Worm (Caenorhabditis elegans) whole organism, L4 larva: Measurements from ENCODE around the gene nas-16.
A peak's percentile ranks its signal among the peaks of the same experiment; 100 is the strongest.

Source experiments
- F10B5.3 ChIP-seq: sonication (generic microtip); optimal IDR thresholded peaks from 2 replicates; lab custom pipeline; 2016; ENCODE audit warnings: mild to moderate bottlenecking, missing genetic modification characterization, missing compliant biosample characterization
- F49E8.2 ChIP-seq: sonication (generic microtip); optimal IDR thresholded peaks from 2 replicates; lab custom pipeline; 2016; ENCODE audit warnings: missing compliant biosample characterization, mild to moderate bottlenecking, missing genetic modification characterization, borderline replicate concordance
- aha-1 ChIP-seq: fragments of 150-350 bp; peaks from one replicate; lab custom pipeline; 2014; ENCODE audit warnings: missing biosample characterization, missing genetic modification characterization
- ama-1 ChIP-seq: fragments of 150-350 bp; optimal IDR thresholded peaks from 2 replicates; lab custom pipeline; 2014; ENCODE audit warnings: inconsistent platforms, mixed read lengths
- arid-1 ChIP-seq: fragments of 200-800 bp; sonication (Bioruptor generic); conservative IDR thresholded peaks from 2 replicates; pipeline ENCODE4 v1.3.6; 2022; ENCODE audit warnings: missing genetic modification reagents, missing genetic modification characterization, missing compliant biosample characterization
- ceh-20 ChIP-seq: fragments of 200-800 bp; sonication (Bioruptor generic); IDR thresholded peaks from 2 replicates; pipeline ENCODE4 v1.3.6; 2022; ENCODE audit warnings: missing genetic modification reagents, missing genetic modification characterization, missing compliant biosample characterization
- ceh-28 ChIP-seq: fragments of 150-350 bp; optimal IDR thresholded peaks from 2 replicates; lab custom pipeline; 2014; ENCODE audit warnings: missing biosample characterization, missing genetic modification reagents, missing genetic modification characterization
- ceh-32 ChIP-seq: sonication (generic microtip); optimal IDR thresholded peaks from 2 replicates; lab custom pipeline; 2016; ENCODE audit warnings: mild to moderate bottlenecking, missing genetic modification characterization, missing compliant biosample characterization; ENCODE audit not compliant: poor library complexity
- ceh-62 ChIP-seq: sonication (generic microtip); optimal IDR thresholded peaks from 2 replicates; lab custom pipeline; 2017; ENCODE audit warnings: missing biosample characterization, missing genetic modification characterization
- ctbp-1 ChIP-seq: fragments of 200-800 bp; sonication (Bioruptor generic); IDR thresholded peaks from 2 replicates; pipeline ENCODE4 v1.3.6; 2022; ENCODE audit warnings: missing genetic modification reagents, missing genetic modification characterization, missing compliant biosample characterization
- daf-12 ChIP-seq: fragments of 150-350 bp; optimal IDR thresholded peaks from 2 replicates; lab custom pipeline; 2014; ENCODE audit warnings: missing biosample characterization, missing genetic modification reagents, missing genetic modification characterization
- egl-27 ChIP-seq: sonication (generic microtip); optimal IDR thresholded peaks from 3 replicates; lab custom pipeline; 2017; ENCODE audit warnings: missing biosample characterization, missing genetic modification reagents, missing genetic modification characterization
- fos-1 ChIP-seq: fragments of 150-350 bp; optimal IDR thresholded peaks from 2 replicates; lab custom pipeline; 2014; ENCODE audit warnings: missing biosample characterization, missing genetic modification characterization
- hlh-11 ChIP-seq: fragments of 200-800 bp; sonication (Bioruptor generic); optimal IDR thresholded peaks from 2 replicates; lab custom pipeline; 2018; ENCODE audit warnings: mild to moderate bottlenecking, missing genetic modification characterization, missing compliant biosample characterization
- lir-3 ChIP-seq: sonication (generic microtip); optimal IDR thresholded peaks from 2 replicates; lab custom pipeline; 2016; ENCODE audit warnings: mild to moderate bottlenecking, missing genetic modification characterization, missing compliant biosample characterization
- mdt-29 ChIP-seq: fragments of 200-800 bp; sonication (Bioruptor generic); IDR thresholded peaks from 2 replicates; pipeline ENCODE4 v1.3.6; 2022; ENCODE audit warnings: missing genetic modification reagents, missing genetic modification characterization, missing compliant biosample characterization
- mes-2 ChIP-seq: sonication (generic microtip); optimal IDR thresholded peaks from 2 replicates; lab custom pipeline; 2016; ENCODE audit warnings: missing genotype, mild to moderate bottlenecking, missing genetic modification characterization, missing compliant biosample characterization; ENCODE audit not compliant: poor library complexity, severe bottlenecking
- mxl-3 ChIP-seq: fragments of 200-800 bp; sonication (Bioruptor generic); optimal IDR thresholded peaks from 2 replicates; lab custom pipeline; 2018; ENCODE audit warnings: mild to moderate bottlenecking, missing genetic modification characterization, missing compliant biosample characterization
- nhr-102 ChIP-seq: sonication (generic microtip); optimal IDR thresholded peaks from 2 replicates; lab custom pipeline; 2016; ENCODE audit warnings: mild to moderate bottlenecking, missing genetic modification characterization, moderate library complexity, missing compliant biosample characterization
- nhr-111 ChIP-seq: fragments of 200-800 bp; sonication (Bioruptor generic); optimal IDR thresholded peaks from 2 replicates; lab custom pipeline; 2018; ENCODE audit warnings: mild to moderate bottlenecking, missing genetic modification characterization, missing compliant biosample characterization
- nhr-237 ChIP-seq: sonication (generic microtip); optimal IDR thresholded peaks from 2 replicates; lab custom pipeline; 2017; ENCODE audit warnings: missing biosample characterization, missing genetic modification characterization
- nhr-25 ChIP-seq: sonication (generic microtip); optimal IDR thresholded peaks from 2 replicates; lab custom pipeline; 2017; ENCODE audit warnings: missing genetic modification characterization, mild to moderate bottlenecking, missing compliant biosample characterization, antibody characterized with exemption, moderate library complexity, borderline replicate concordance; ENCODE audit not compliant: insufficient read depth
- nhr-42 ChIP-seq: fragments of 200-800 bp; sonication (Bioruptor generic); IDR thresholded peaks from 2 replicates; pipeline ENCODE4 v1.3.6; 2022; ENCODE audit warnings: missing genetic modification characterization, missing compliant biosample characterization
- set-16 ChIP-seq: fragments of 200-800 bp; sonication (Bioruptor generic); IDR thresholded peaks from 2 replicates; pipeline ENCODE4 v1.3.6; 2022; ENCODE audit warnings: missing genetic modification reagents, missing genetic modification characterization, missing compliant biosample characterization
- spr-1 ChIP-seq: sonication (generic microtip); optimal IDR thresholded peaks from 2 replicates; lab custom pipeline; 2016; ENCODE audit warnings: mild to moderate bottlenecking, missing genetic modification characterization, missing compliant biosample characterization
- spr-3 ChIP-seq: fragments of 200-800 bp; sonication (Bioruptor generic); optimal IDR thresholded peaks from 2 replicates; lab custom pipeline; 2018; ENCODE audit warnings: mild to moderate bottlenecking, missing genetic modification characterization, missing compliant biosample characterization
- tra-1 ChIP-seq: fragments of 200-800 bp; sonication (Bioruptor generic); IDR thresholded peaks from 2 replicates; pipeline ENCODE4 v1.3.6; 2022; ENCODE audit warnings: missing genetic modification reagents, missing genetic modification characterization, missing compliant biosample characterization
- unc-62 ChIP-seq, 3 experiments: fragments of 150-350 bp in 1 of 3; sonication (generic microtip); optimal IDR thresholded peaks in 2 of 3; peaks in 1 of 3; 1 replicate in 1 of 3; 2 replicates in 2 of 3; lab custom pipeline; 2014 to 2017; ENCODE audit warnings: missing biosample characterization in 3 of 3, missing genetic modification characterization in 3 of 3, missing genetic modification reagents in 3 of 3, missing genotype in 1 of 3
- zag-1 ChIP-seq: fragments of 150-350 bp; optimal IDR thresholded peaks from 2 replicates; lab custom pipeline; 2014; ENCODE audit warnings: missing biosample characterization, missing genetic modification characterization
- zip-11 ChIP-seq: fragments of 200-800 bp; sonication (Bioruptor generic); IDR thresholded peaks from 2 replicates; pipeline ENCODE4 v1.3.6; 2022; ENCODE audit warnings: missing genetic modification characterization, missing compliant biosample characterization
- zip-2 ChIP-seq: fragments of 150-350 bp; optimal IDR thresholded peaks from 2 replicates; lab custom pipeline; 2014; ENCODE audit warnings: missing biosample characterization, missing genetic modification characterization

Gene nas-16

ce11 chrV:11383032-11383431 is 9.1 kb upstream of the nas-16 start, which contains the start of gene F55C10.5:
TSS of gene F55C10.5 (plus strand) at chrV:11383105.
- TF ChIP-seq unc-62 (GFP tag; optimal IDR thresholded peaks at IDR 0.05 in 1 of 2; lab: Kevin White, UChicago) (peak in 1 of 2 experiments; percentile 94), unc-62 (tag; optimal IDR thresholded peaks at IDR 0.05; lab: Kevin White, UChicago) (no peak), hlh-11 (tag; lab: Kevin White, UChicago) (no peak)

DNA sequence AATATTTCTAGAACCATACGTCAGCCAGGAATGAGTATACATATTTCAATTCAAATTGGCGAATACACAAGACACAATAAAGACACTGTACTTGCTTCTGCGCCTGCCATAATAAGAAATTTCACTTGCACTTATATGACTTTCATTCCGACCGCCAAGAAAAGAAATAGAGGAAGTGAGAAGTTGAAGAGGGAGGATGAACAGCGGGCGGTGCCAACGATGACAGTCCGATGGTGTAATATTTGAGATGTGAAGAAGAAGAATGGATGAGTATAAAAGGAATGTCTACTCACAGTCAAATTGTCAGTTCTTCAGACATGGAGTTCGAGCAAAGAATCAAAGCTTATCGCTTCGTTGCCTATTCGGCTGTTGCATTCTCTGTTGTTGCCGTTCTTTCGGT is 7.1 kb upstream of the nas-16 start, which contains the start of gene col-154:
Gene col-154 (plus strand): TSS at position 301 of the 400 bp plus-strand sequence.
- no peak for TF ChIP-seq nhr-42 (GFP tag; lab: Robert Waterston, UW)
- TF ChIP-seq daf-12 (tag; lab: Kevin White, UChicago): no peak
- no peak for TF ChIP-seq fos-1 (tag; lab: Kevin White, UChicago)
- no peak for TF ChIP-seq lir-3 (tag; lab: Kevin White, UChicago)

ce11 chrV:11385583-11385982 is 6.5 kb upstream of the nas-16 start:
- TF ChIP-seq set-16: peak; percentile 79

- TF ChIP-seq ceh-32 (tag; lab: Kevin White, UChicago) (no peak), mxl-3 (GFP tag; lab: Kevin White, UChicago) (no peak), ama-1 (no peak), ceh-62 (tag; lab: Kevin White, UChicago) (no peak)
These were observed 5.7 kb upstream of the nas-16 start, which contains the start of gene F55C10.4 for ce11 chrV:11386428-11386827. TSS of gene F55C10.4 (plus strand) at chrV:11386728.

ce11 chrV:11389776-11390175 is 2.3 kb upstream of the nas-16 start, which contains the start of gene col-155:
TSS of gene col-155 (minus strand) at chrV:11389876.
- TF ChIP-seq ctbp-1 (no peak), nhr-237 (tag; lab: Kevin White, UChicago) (no peak), spr-1 (tag; lab: Kevin White, UChicago) (no peak), egl-27 (tag; lab: Kevin White, UChicago) (no peak), nhr-111 (GFP tag; lab: Kevin White, UChicago) (no peak), ceh-28 (no peak), mes-2 (tag; lab: Kevin White, UChicago) (no peak), F10B5.3 (tag; lab: Kevin White, UChicago) (no peak), arid-1 (no peak), daf-12 (tag; lab: Kevin White, UChicago) (no peak), zip-11 (no peak), nhr-25 (tag; lab: Kevin White, UChicago) (no peak), mdt-29 (GFP tag; lab: Robert Waterston, UW) (no peak), ceh-20 (GFP tag; lab: Robert Waterston, UW) (no peak), tra-1 (GFP tag; lab: Robert Waterston, UW) (no peak), nhr-102 (tag; lab: Kevin White, UChicago) (no peak), spr-3 (GFP tag; lab: Kevin White, UChicago) (no peak), set-16 (no peak), zag-1 (no peak), zip-2 (tag; lab: Kevin White, UChicago) (no peak)

ce11 chrV:11390394-11390793 is 1.7 kb upstream of the nas-16 start, which contains the start of the genes K03B8.11 and K03B8.14:
TSS of gene K03B8.11 (minus strand) at chrV:11390494.
TSS of gene K03B8.14 (plus strand) at chrV:11390503.
- no peak for TF ChIP-seq F49E8.2 (tag; lab: Kevin White, UChicago)
- peak; percentile 31 for TF ChIP-seq aha-1 (tag; lab: Kevin White, UChicago)
- TF ChIP-seq, all 104 proteins: peak for 1
